Comparison of ENCODE assay signal across 1 fruit fly cellular context in the genomic region with DNA sequence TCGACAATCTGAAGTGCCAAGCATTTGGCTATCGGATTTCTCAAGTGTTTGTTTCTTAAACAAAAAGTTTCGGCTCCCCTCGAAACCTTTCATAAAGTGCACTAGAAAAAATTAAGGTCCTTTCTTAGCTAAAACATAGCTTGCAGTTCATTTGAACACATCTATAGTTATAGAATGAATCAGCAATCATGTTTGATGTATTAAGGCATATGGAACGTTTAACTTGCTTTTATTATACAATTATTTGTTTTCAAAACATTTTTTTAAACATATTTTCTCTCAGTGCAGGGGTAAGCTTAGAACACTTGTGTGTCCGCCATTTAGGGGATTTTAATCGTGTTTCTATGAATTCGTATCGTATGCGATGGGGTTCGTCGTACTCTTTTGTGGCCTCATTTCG.
TF ChIP-seq lines count a peak whose summit lies in the region.

No protein-coding gene starts in this region.

TF ChIP-seq in whole organism, embryonic, 481 proteins besides CTCF, POLR2A, EP300 and RAD21 (continued from another document and continues in another):
- TF ChIP-seq knrl (GFP tag; IDR thresholded peaks at IDR 0.05; lab: Robert Waterston, UW; ENCODE audit: partially characterized antibody) (no peak), Pdp1 (GFP tag; optimal IDR thresholded peaks at IDR 0.05; lab: Kevin White, UChicago) (peak; percentile 52 to 57), btn (GFP tag; optimal IDR thresholded peaks at IDR 0.05; lab: Kevin White, UChicago) (peak; percentile 12), Fer2 (tag; optimal IDR thresholded peaks at IDR 0.05; lab: Kevin White, UChicago) (no peak), CG32767 (GFP tag; IDR thresholded peaks at IDR 0.05; lab: Robert Waterston, UW) (no peak), CG12236 (GFP tag; optimal IDR thresholded peaks at IDR 0.05; lab: Kevin White, UChicago) (peak; percentile 67), NfI (GFP tag; optimal IDR thresholded peaks at IDR 0.05; lab: Kevin White, UChicago) (peak; percentile 49), mam (GFP tag; optimal IDR thresholded peaks at IDR 0.05; lab: Kevin White, UChicago) (peak; percentile 39), CG1233 (GFP tag; optimal IDR thresholded peaks at IDR 0.05; lab: Kevin White, UChicago) (peak; percentile 21), Rfx (GFP tag; IDR thresholded peaks at IDR 0.05; lab: Robert Waterston, UW) (peak; percentile 59), CG17359 (tag; optimal IDR thresholded peaks at IDR 0.05; lab: Kevin White, UChicago) (peak; percentile 73), chm (GFP tag; IDR thresholded peaks at IDR 0.05; lab: Robert Waterston, UW) (peak; percentile 58; the same call in 1 of the 2 replicates), CG9215 (GFP tag; IDR thresholded peaks at IDR 0.05; lab: Robert Waterston, UW) (no peak), gro (GFP tag; optimal IDR thresholded peaks at IDR 0.05; lab: Kevin White, UChicago) (no peak), CG6272 (GFP tag; IDR thresholded peaks at IDR 0.05; lab: Robert Waterston, UW) (no peak; the same call in 1 of the 2 replicates), Ets97D (GFP tag; optimal IDR thresholded peaks at IDR 0.05; lab: Kevin White, UChicago) (peak; percentile 27), CG12942 (GFP tag; optimal IDR thresholded peaks at IDR 0.05; lab: Kevin White, UChicago) (peak; percentile 35), slbo (GFP tag; IDR thresholded peaks at IDR 0.05; lab: Robert Waterston, UW) (peak; percentile 63), Dip3 (GFP tag; optimal IDR thresholded peaks at IDR 0.05; lab: Kevin White, UChicago) (no peak), Spps (tag; optimal IDR thresholded peaks at IDR 0.05; lab: Kevin White, UChicago) (peak; percentile 76), dimm (GFP tag; IDR thresholded peaks at IDR 0.05; lab: Robert Waterston, UW) (no peak), Bteb2 (GFP tag; optimal IDR thresholded peaks at IDR 0.05; lab: Kevin White, UChicago) (no peak), CG12769 (tag; optimal IDR thresholded peaks at IDR 0.05; lab: Kevin White, UChicago) (peak; percentile 23), CG12071 (GFP tag; optimal IDR thresholded peaks at IDR 0.05; lab: Kevin White, UChicago) (peak; percentile 36), CG1832 (GFP tag; optimal IDR thresholded peaks at IDR 0.05; lab: Kevin White, UChicago) (no peak), CG17328 (GFP tag; IDR thresholded peaks at IDR 0.05; lab: Robert Waterston, UW) (peak; percentile 77), bcd (GFP tag; optimal IDR thresholded peaks at IDR 0.05; lab: Kevin White, UChicago) (peak; percentile 36), Xbp1 (GFP tag; optimal IDR thresholded peaks at IDR 0.05; lab: Kevin White, UChicago) (peak; percentile 66), prd (optimal IDR thresholded peaks at IDR 0.05; lab: Kevin White, UChicago) (no peak), prd (GFP tag; IDR thresholded peaks at IDR 0.05; lab: Robert Waterston, UW) (peak; percentile 74), Tbp (GFP tag; optimal IDR thresholded peaks at IDR 0.05; lab: Kevin White, UChicago) (no peak), CG34376 (GFP tag; optimal IDR thresholded peaks at IDR 0.05; lab: Kevin White, UChicago) (no peak), CG18619 (GFP tag; optimal IDR thresholded peaks at IDR 0.05; lab: Kevin White, UChicago) (peak; percentile 54), CG13123 (GFP tag; optimal IDR thresholded peaks at IDR 0.05; lab: Kevin White, UChicago) (peak; percentile 40), CG8281 (tag; optimal IDR thresholded peaks at IDR 0.05; lab: Kevin White, UChicago) (peak; percentile 22), tin (GFP tag; optimal IDR thresholded peaks at IDR 0.05; lab: Kevin White, UChicago) (peak; percentile 63), CG6254 (GFP tag; optimal IDR thresholded peaks at IDR 0.05; lab: Kevin White, UChicago) (peak; percentile 73), H2.0 (GFP tag; IDR thresholded peaks at IDR 0.05; lab: Robert Waterston, UW) (peak; percentile 36; the same call in 1 of the 2 replicates), tna (GFP tag; IDR thresholded peaks at IDR 0.05; lab: Robert Waterston, UW; ENCODE audit: partially characterized antibody) (no peak), usp (GFP tag; optimal IDR thresholded peaks at IDR 0.05; lab: Kevin White, UChicago) (no peak), sd (tag; optimal IDR thresholded peaks at IDR 0.05; lab: Kevin White, UChicago) (no peak), Nf-YB (GFP tag; optimal IDR thresholded peaks at IDR 0.05; lab: Kevin White, UChicago) (peak; percentile 52), en (GFP tag; optimal IDR thresholded peaks at IDR 0.05; lab: Kevin White, UChicago) (no peak), CG17912 (GFP tag; optimal IDR thresholded peaks at IDR 0.05; lab: Kevin White, UChicago) (no peak), kah (GFP tag; optimal IDR thresholded peaks at IDR 0.05; lab: Kevin White, UChicago) (peak; percentile 6), Antp (GFP tag; optimal IDR thresholded peaks at IDR 0.05; lab: Kevin White, UChicago) (peak; percentile 24), lov (optimal IDR thresholded peaks at IDR 0.05; lab: Kevin White, UChicago) (no peak), lov (GFP tag; IDR thresholded peaks at IDR 0.05; lab: Robert Waterston, UW) (0 out of 3 replicates have a peak, but pooled peaks have one; percentile 64), trh (GFP tag; optimal IDR thresholded peaks at IDR 0.05; lab: Kevin White, UChicago) (no peak), CG10565 (GFP tag; optimal IDR thresholded peaks at IDR 0.05; lab: Kevin White, UChicago) (no peak), Ets65A (GFP tag; lab: Kevin White, UChicago) (no peak), CG6791 (GFP tag; IDR thresholded peaks at IDR 0.05; lab: Robert Waterston, UW; ENCODE audit: partially characterized antibody) (no peak), sisA (GFP tag; IDR thresholded peaks at IDR 0.05; lab: Robert Waterston, UW) (peak; percentile 46), gsb-n (tag; optimal IDR thresholded peaks at IDR 0.05; lab: Kevin White, UChicago) (peak; percentile 53), salm (tag; optimal IDR thresholded peaks at IDR 0.05; lab: Kevin White, UChicago) (peak; percentile 25), Fer1 (GFP tag; optimal IDR thresholded peaks at IDR 0.05; lab: Kevin White, UChicago) (no peak), CG14667 (GFP tag; IDR thresholded peaks at IDR 0.05; lab: Robert Waterston, UW) (no peak), chif (GFP tag; optimal IDR thresholded peaks at IDR 0.05; lab: Kevin White, UChicago) (peak; percentile 39 to 81), CG18262 (tag; optimal IDR thresholded peaks at IDR 0.05; lab: Kevin White, UChicago) (peak; percentile 84), CG2120 (GFP tag; optimal IDR thresholded peaks at IDR 0.05; lab: Kevin White, UChicago) (no peak), CG13287 (GFP tag; IDR thresholded peaks at IDR 0.05; lab: Robert Waterston, UW; ENCODE audit: partially characterized antibody) (no peak), Six4 (GFP tag; optimal IDR thresholded peaks at IDR 0.05; lab: Kevin White, UChicago) (peak; percentile 64), D19A (tag; optimal IDR thresholded peaks at IDR 0.05; lab: Kevin White, UChicago) (peak; percentile 64), Mrtf (GFP tag; IDR thresholded peaks at IDR 0.05; lab: Robert Waterston, UW) (no peak), sr (GFP tag; IDR thresholded peaks at IDR 0.05; lab: Robert Waterston, UW) (no peak), Side (GFP tag; optimal IDR thresholded peaks at IDR 0.05; lab: Kevin White, UChicago) (peak; percentile 26), Max (GFP tag; optimal IDR thresholded peaks at IDR 0.05; lab: Kevin White, UChicago) (peak; percentile 10), stwl (tag; optimal IDR thresholded peaks at IDR 0.05; lab: Kevin White, UChicago) (no peak), dysf (GFP tag; IDR thresholded peaks at IDR 0.05; lab: Robert Waterston, UW) (peak; percentile 70), Chrac-16 (GFP tag; optimal IDR thresholded peaks at IDR 0.05; lab: Kevin White, UChicago) (peak; percentile 48), sna (GFP tag; IDR thresholded peaks at IDR 0.05; lab: Robert Waterston, UW; ENCODE audit: partially characterized antibody) (no peak), CG33557 (GFP tag; optimal IDR thresholded peaks at IDR 0.05; lab: Kevin White, UChicago) (peak; percentile 82), CG17186 (GFP tag; optimal IDR thresholded peaks at IDR 0.05; lab: Kevin White, UChicago) (peak; percentile 0), Eip74EF (GFP tag; optimal IDR thresholded peaks at IDR 0.05; lab: Kevin White, UChicago) (no peak), org-1 (GFP tag; optimal IDR thresholded peaks at IDR 0.05; lab: Kevin White, UChicago) (no peak), row (GFP tag; IDR thresholded peaks at IDR 0.05; lab: Robert Waterston, UW) (peak; percentile 72), CG8478 (optimal IDR thresholded peaks at IDR 0.05; lab: Kevin White, UChicago) (no peak), crc (GFP tag; optimal IDR thresholded peaks at IDR 0.05; lab: Kevin White, UChicago) (no peak), Sox102F (GFP tag; optimal IDR thresholded peaks at IDR 0.05; lab: Kevin White, UChicago) (peak; percentile 76), Dbx (GFP tag; IDR thresholded peaks at IDR 0.05; lab: Robert Waterston, UW) (no peak), CG3065 (GFP tag; optimal IDR thresholded peaks at IDR 0.05; lab: Kevin White, UChicago) (peak; percentile 20), CG7928 (GFP tag; optimal IDR thresholded peaks at IDR 0.05; lab: Kevin White, UChicago) (no peak), Sox100B (GFP tag; optimal IDR thresholded peaks at IDR 0.05; lab: Kevin White, UChicago) (peak; percentile 46), tx (GFP tag; optimal IDR thresholded peaks at IDR 0.05; lab: Kevin White, UChicago) (peak; percentile 20), Hr78 (GFP tag; optimal IDR thresholded peaks at IDR 0.05; lab: Kevin White, UChicago) (peak in 1 of 2 experiments; percentile 19), Dll (GFP tag; IDR thresholded peaks at IDR 0.05; lab: Robert Waterston, UW; ENCODE audit: partially characterized antibody) (no peak), pfk (GFP tag; optimal IDR thresholded peaks at IDR 0.05; lab: Kevin White, UChicago) (no peak), psq (GFP tag; optimal IDR thresholded peaks at IDR 0.05; lab: Kevin White, UChicago) (peak; percentile 37), CG1602 (GFP tag; optimal IDR thresholded peaks at IDR 0.05; lab: Kevin White, UChicago) (peak; percentile 67), CG7357 (GFP tag; IDR thresholded peaks at IDR 0.05; lab: Robert Waterston, UW) (0 out of 3 replicates have a peak, but pooled peaks have one; percentile 47), caup (GFP tag; optimal IDR thresholded peaks at IDR 0.05; lab: Kevin White, UChicago; ENCODE audit: severe bottlenecking) (peak; percentile 5), bsh (GFP tag; optimal IDR thresholded peaks at IDR 0.05; lab: Kevin White, UChicago) (peak in 1 of 2 experiments; percentile 92), CG11560 (tag; IDR thresholded peaks at IDR 0.05; lab: Robert Waterston, UW) (no peak), CG3847 (GFP tag; IDR thresholded peaks at IDR 0.05; lab: Robert Waterston, UW) (no peak), az2 (GFP tag; optimal IDR thresholded peaks at IDR 0.05; lab: Kevin White, UChicago) (peak; percentile 71), gt (GFP tag; IDR thresholded peaks at IDR 0.05; lab: Robert Waterston, UW) (0 out of 2 replicates have a peak, but pooled peaks have one; percentile 14), CG4730 (GFP tag; IDR thresholded peaks at IDR 0.05; lab: Robert Waterston, UW) (no peak), Sin3A (optimal IDR thresholded peaks at IDR 0.05; lab: Kevin White, UChicago) (no peak), CG30020 (tag; optimal IDR thresholded peaks at IDR 0.05; lab: Kevin White, UChicago) (peak; percentile 33), CG10209 (GFP tag; optimal IDR thresholded peaks at IDR 0.05; lab: Kevin White, UChicago) (peak; percentile 65), HLH3B (GFP tag; IDR thresholded peaks at IDR 0.05; lab: Robert Waterston, UW) (peak; percentile 35; the same call in 1 of the 2 replicates), CG12104 (GFP tag; optimal IDR thresholded peaks at IDR 0.05; lab: Kevin White, UChicago) (peak; percentile 44), CG9876 (GFP tag; optimal IDR thresholded peaks at IDR 0.05; lab: Kevin White, UChicago) (no peak), Dad (GFP tag; optimal IDR thresholded peaks at IDR 0.05; lab: Kevin White, UChicago) (no peak), CG8290 (GFP tag; optimal IDR thresholded peaks at IDR 0.05; lab: Kevin White, UChicago) (peak; percentile 0), CG8290 (tag; optimal IDR thresholded peaks at IDR 0.05; lab: Kevin White, UChicago) (no peak), schlank (tag; optimal IDR thresholded peaks at IDR 0.05; lab: Kevin White, UChicago) (no peak), Fer3 (tag; optimal IDR thresholded peaks at IDR 0.05; lab: Kevin White, UChicago) (peak; percentile 53), CG14014 (GFP tag; IDR thresholded peaks at IDR 0.05; lab: Robert Waterston, UW) (peak; percentile 41; the same call in 1 of the 2 replicates), CG16863 (GFP tag; optimal IDR thresholded peaks at IDR 0.05; lab: Kevin White, UChicago) (peak; percentile 59), MESR4 (GFP tag; optimal IDR thresholded peaks at IDR 0.05; lab: Kevin White, UChicago) (no peak), luna (GFP tag; optimal IDR thresholded peaks at IDR 0.05; lab: Kevin White, UChicago) (no peak), CG7963 (GFP tag; IDR thresholded peaks at IDR 0.05; lab: Robert Waterston, UW; ENCODE audit: partially characterized antibody) (no peak), CG8089 (GFP tag; optimal IDR thresholded peaks at IDR 0.05; lab: Kevin White, UChicago) (peak; percentile 57), tll (GFP tag; optimal IDR thresholded peaks at IDR 0.05; lab: Kevin White, UChicago) (no peak), sens (GFP tag; lab: Kevin White, UChicago) (peak; percentile 97), CG17802 (tag; optimal IDR thresholded peaks at IDR 0.05; lab: Kevin White, UChicago) (peak; percentile 28), Abd-B (GFP tag; optimal IDR thresholded peaks at IDR 0.05; lab: Kevin White, UChicago) (peak; percentile 43), HmgD (GFP tag; optimal IDR thresholded peaks at IDR 0.05; lab: Kevin White, UChicago) (no peak), oc (tag; optimal IDR thresholded peaks at IDR 0.05; lab: Kevin White, UChicago) (peak; percentile 80), ind (GFP tag; optimal IDR thresholded peaks at IDR 0.05; lab: Kevin White, UChicago) (peak; percentile 43), Dfd (GFP tag; optimal IDR thresholded peaks at IDR 0.05; lab: Kevin White, UChicago) (no peak), CG2712 (tag; optimal IDR thresholded peaks at IDR 0.05; lab: Kevin White, UChicago) (peak; percentile 83), CG8944 (GFP tag; optimal IDR thresholded peaks at IDR 0.05; lab: Kevin White, UChicago) (peak; percentile 23), croc (GFP tag; conservative IDR thresholded peaks at IDR 0.05; lab: Robert Waterston, UW) (peak; percentile 21; the same call in 1 of the 3 replicates), stc (GFP tag; IDR thresholded peaks at IDR 0.05; lab: Robert Waterston, UW) (peak; percentile 54; the same call in 1 of the 2 replicates), NFAT (GFP tag; IDR thresholded peaks at IDR 0.05; lab: Robert Waterston, UW) (no peak)
